Fruit fly (Drosophila melanogaster) whole organism, adult: Measurements from ENCODE around the gene CG3618.
A peak's percentile ranks its signal among the peaks of the same experiment; 100 is the strongest.

ENCODE experiments used
- CG11617 ChIP-seq: fragments of 200-800 bp; sonication (Bioruptor generic); optimal IDR thresholded peaks from 2 replicates; lab custom pipeline; 2017; ENCODE audit warnings: mild to moderate bottlenecking, missing biosample characterization, missing genetic modification reagents, missing genetic modification characterization
- CG12768 ChIP-seq: fragments of 200-800 bp; sonication (Bioruptor generic); optimal IDR thresholded peaks from 2 replicates; lab custom pipeline; 2017; ENCODE audit warnings: missing biosample characterization, missing genetic modification characterization, mild to moderate bottlenecking, moderate library complexity, missing genetic modification reagents
- CG14711 ChIP-seq: fragments of 200-800 bp; sonication (Bioruptor generic); optimal IDR thresholded peaks from 2 replicates; lab custom pipeline; 2018; ENCODE audit warnings: missing biosample characterization, mild to moderate bottlenecking, missing genetic modification characterization, moderate library complexity
- CG1620 ChIP-seq: fragments of 200-800 bp; sonication (Bioruptor generic); optimal IDR thresholded peaks from 2 replicates; lab custom pipeline; 2016; ENCODE audit warnings: missing biosample characterization, missing genetic modification characterization
- CG33017 ChIP-seq: fragments of 200-800 bp; sonication (Bioruptor generic); optimal IDR thresholded peaks from 2 replicates; lab custom pipeline; 2018; ENCODE audit warnings: missing biosample characterization, mild to moderate bottlenecking, missing genetic modification characterization, moderate library complexity
- CG5204 ChIP-seq: fragments of 200-800 bp; sonication (Bioruptor generic); optimal IDR thresholded peaks from 2 replicates; lab custom pipeline; 2016; ENCODE audit warnings: missing biosample characterization, missing genetic modification characterization
- CG7045 ChIP-seq: fragments of 200-800 bp; sonication (Bioruptor generic); optimal IDR thresholded peaks from 2 replicates; lab custom pipeline; 2017; ENCODE audit warnings: missing biosample characterization, mild to moderate bottlenecking, missing genetic modification characterization
- CG7101 ChIP-seq: fragments of 200-800 bp; sonication (Bioruptor generic); optimal IDR thresholded peaks from 2 replicates; lab custom pipeline; 2018; ENCODE audit warnings: missing biosample characterization, mild to moderate bottlenecking, missing genetic modification characterization, moderate library complexity
- Clk ChIP-seq: fragments of 200-800 bp; sonication (Bioruptor generic); optimal IDR thresholded peaks from 2 replicates; lab custom pipeline; 2017; ENCODE audit warnings: missing biosample characterization, missing genetic modification characterization
- Crg-1 ChIP-seq: fragments of 200-800 bp; sonication (Bioruptor generic); optimal IDR thresholded peaks from 2 replicates; lab custom pipeline; 2016; ENCODE audit warnings: missing biosample characterization, missing genetic modification characterization
- Hr96 ChIP-seq: fragments of 200-800 bp; sonication (Bioruptor generic); optimal IDR thresholded peaks from 2 replicates; lab custom pipeline; 2016; ENCODE audit warnings: missing biosample characterization, missing genetic modification characterization
- Mnt ChIP-seq: fragments of 200-800 bp; sonication (Bioruptor generic); optimal IDR thresholded peaks from 2 replicates; lab custom pipeline; 2016; ENCODE audit warnings: missing biosample characterization, mild to moderate bottlenecking, missing genetic modification characterization
- bab1 ChIP-seq: fragments of 200-800 bp; sonication (Bioruptor generic); optimal IDR thresholded peaks from 3 replicates; lab custom pipeline; 2019; ENCODE audit warnings: missing biosample characterization, mild to moderate bottlenecking, missing genetic modification characterization, moderate library complexity
- cic ChIP-seq: fragments of 200-800 bp; sonication (Bioruptor generic); optimal IDR thresholded peaks from 2 replicates; lab custom pipeline; 2017; ENCODE audit warnings: missing biosample characterization, mild to moderate bottlenecking, missing genetic modification characterization, moderate library complexity
- cnc ChIP-seq, 2 experiments: fragments of >200 bp; optimal IDR thresholded peaks; 2 replicates each; lab custom pipeline; 2017
- kay ChIP-seq: fragments of 200-800 bp; sonication (Bioruptor generic); peaks from one replicate; lab custom pipeline; 2016; ENCODE audit warnings: missing biosample characterization, missing genetic modification characterization, borderline replicate concordance
- ovo ChIP-seq: fragments of 200-800 bp; sonication (Bioruptor generic); optimal IDR thresholded peaks from 2 replicates; lab custom pipeline; 2016; ENCODE audit warnings: missing biosample characterization, missing genetic modification characterization
- pad ChIP-seq: fragments of 200-800 bp; sonication (Bioruptor generic); optimal IDR thresholded peaks from 3 replicates; lab custom pipeline; 2017; ENCODE audit warnings: missing biosample characterization, missing genetic modification characterization, mild to moderate bottlenecking, moderate library complexity, missing genetic modification reagents
- tj ChIP-seq: fragments of 200-800 bp; sonication (Bioruptor generic); optimal IDR thresholded peaks from 3 replicates; lab custom pipeline; 2017; ENCODE audit warnings: missing biosample characterization, mild to moderate bottlenecking, missing genetic modification characterization, moderate library complexity
- toe ChIP-seq: fragments of 200-800 bp; sonication (Bioruptor generic); optimal IDR thresholded peaks from 2 replicates; lab custom pipeline; 2016; ENCODE audit warnings: missing biosample characterization, missing genetic modification characterization

Gene CG3618

DNA sequence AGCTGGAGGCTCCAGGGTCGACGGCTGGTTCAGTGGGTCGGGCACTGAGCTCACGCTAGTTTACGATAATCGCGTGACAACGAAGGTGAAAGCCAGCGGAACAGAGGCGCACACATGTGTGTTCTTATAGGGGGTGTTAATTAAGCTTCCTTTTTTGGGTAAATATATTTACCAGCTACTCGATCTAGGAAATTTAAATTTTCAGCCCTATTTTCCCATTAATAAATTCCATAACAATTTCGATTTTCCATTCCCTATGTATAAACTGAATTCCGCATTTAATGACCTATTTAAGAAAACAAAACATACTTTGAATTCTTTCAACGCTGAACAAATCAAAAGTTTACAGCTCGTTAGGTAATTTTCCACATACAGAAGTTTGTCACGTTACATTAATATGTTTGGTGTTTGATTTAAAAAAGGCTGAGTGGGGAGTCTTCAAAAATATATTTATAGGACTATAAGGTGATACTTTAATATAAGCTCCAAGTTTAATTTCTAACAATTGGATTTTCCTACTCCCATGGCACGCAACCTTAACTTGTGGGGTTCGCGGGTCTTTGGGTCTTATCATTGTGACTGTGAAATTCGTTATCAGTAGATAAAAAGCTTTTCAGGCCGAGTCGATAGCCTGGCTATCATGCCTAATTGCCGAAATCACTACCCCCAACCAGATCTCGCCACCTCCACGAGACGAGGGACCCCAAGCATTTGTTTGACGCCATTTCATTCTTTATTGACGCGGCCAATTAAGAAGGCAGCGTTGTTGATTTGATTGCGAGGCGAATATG, 21.4 kb upstream of the CG3618 start, which contains the start of gene CG13255:
TSS of gene CG13255 (plus strand) at position 449 of the 791 bp plus-strand sequence.
- TF ChIP-seq CG7045 (GFP tag; lab: Kevin White, UChicago) (peak; percentile 63), CG11617 (GFP tag; lab: Kevin White, UChicago) (peak; percentile 86), Clk (GFP tag; lab: Kevin White, UChicago) (no peak), kay (GFP tag; lab: Kevin White, UChicago) (peak; percentile 35), CG5204 (peak; percentile 75), tj (GFP tag; lab: Kevin White, UChicago) (peak; percentile 44), CG33017 (tag; lab: Kevin White, UChicago) (peak; percentile 63), CG14711 (tag; lab: Kevin White, UChicago) (peak; percentile 20), pad (GFP tag; lab: Kevin White, UChicago) (peak; percentile 42), bab1 (GFP tag; lab: Kevin White, UChicago) (no peak), ovo (no peak), CG1620 (peak; percentile 14), Hr96 (GFP tag; lab: Kevin White, UChicago) (peak; percentile 58), CG7101 (tag; lab: Kevin White, UChicago) (peak; percentile 52), Crg-1 (GFP tag; lab: Kevin White, UChicago) (no peak), toe (GFP tag; lab: Kevin White, UChicago) (peak; percentile 56), cic (no peak), CG12768 (GFP tag; lab: Kevin White, UChicago) (peak; percentile 68), Mnt (GFP tag; lab: Kevin White, UChicago) (peak; percentile 11), cnc (optimal IDR thresholded peaks at IDR 0.05; lab: Kevin White, UChicago) (no peak)

DNA sequence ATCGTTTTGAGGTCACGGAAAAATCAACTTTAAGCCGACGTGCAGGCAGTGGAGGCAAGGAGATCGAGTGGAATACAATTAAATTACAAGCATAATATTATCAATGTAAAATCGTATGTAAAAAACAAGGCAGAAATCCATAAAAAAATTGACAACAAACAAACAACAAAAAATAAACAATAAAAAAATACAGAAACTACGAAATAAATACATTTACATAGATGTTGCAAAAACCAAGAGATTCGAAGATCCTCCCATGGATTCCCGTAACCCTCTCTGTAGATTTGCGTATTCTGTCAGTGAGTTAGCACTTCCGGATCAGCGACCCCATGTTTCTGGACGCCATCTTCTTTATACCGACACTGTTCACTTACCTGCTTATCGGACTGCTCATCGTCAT, 20.0 kb upstream of the CG3618 start, which contains the start of gene CG3288:
TSS of gene CG3288 (plus strand) at position 301 of the 400 bp plus-strand sequence.
- TF ChIP-seq CG1620 (no peak), ovo (no peak), bab1 (GFP tag; lab: Kevin White, UChicago) (no peak), CG14711 (tag; lab: Kevin White, UChicago) (no peak), Mnt (GFP tag; lab: Kevin White, UChicago) (no peak), CG11617 (GFP tag; lab: Kevin White, UChicago) (no peak), CG7045 (GFP tag; lab: Kevin White, UChicago) (no peak), toe (GFP tag; lab: Kevin White, UChicago) (no peak), Hr96 (GFP tag; lab: Kevin White, UChicago) (no peak), CG5204 (no peak), CG7101 (tag; lab: Kevin White, UChicago) (no peak), tj (GFP tag; lab: Kevin White, UChicago) (no peak), pad (GFP tag; lab: Kevin White, UChicago) (no peak), kay (GFP tag; lab: Kevin White, UChicago) (no peak), cnc (optimal IDR thresholded peaks at IDR 0.05; lab: Kevin White, UChicago) (no peak), CG12768 (GFP tag; lab: Kevin White, UChicago) (no peak), Clk (GFP tag; lab: Kevin White, UChicago) (no peak)

DNA sequence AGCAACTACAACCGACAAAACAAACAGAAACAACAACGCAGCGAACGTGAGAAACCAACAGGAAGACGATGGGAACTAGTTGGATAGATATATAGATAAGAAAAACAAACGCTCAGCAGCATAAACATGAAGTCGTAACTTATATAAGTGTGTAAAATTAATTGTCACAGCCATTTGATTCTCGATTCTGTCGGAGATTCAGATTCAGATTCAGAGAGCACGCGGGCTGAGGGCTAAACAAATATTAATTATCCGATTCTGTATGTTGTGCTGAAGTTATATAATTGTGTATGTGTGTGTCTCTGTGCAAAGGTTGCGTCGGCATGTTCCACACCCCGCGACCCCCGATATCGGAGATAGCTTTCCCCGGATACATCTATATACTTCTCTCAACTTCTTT, 18.3 kb upstream of the CG3618 start:
- TF ChIP-seq bab1 (GFP tag; lab: Kevin White, UChicago) (no peak), toe (GFP tag; lab: Kevin White, UChicago) (no peak), CG1620 (no peak), Hr96 (GFP tag; lab: Kevin White, UChicago) (no peak), CG33017 (tag; lab: Kevin White, UChicago) (no peak), cnc (optimal IDR thresholded peaks at IDR 0.05; lab: Kevin White, UChicago) (no peak)

DNA sequence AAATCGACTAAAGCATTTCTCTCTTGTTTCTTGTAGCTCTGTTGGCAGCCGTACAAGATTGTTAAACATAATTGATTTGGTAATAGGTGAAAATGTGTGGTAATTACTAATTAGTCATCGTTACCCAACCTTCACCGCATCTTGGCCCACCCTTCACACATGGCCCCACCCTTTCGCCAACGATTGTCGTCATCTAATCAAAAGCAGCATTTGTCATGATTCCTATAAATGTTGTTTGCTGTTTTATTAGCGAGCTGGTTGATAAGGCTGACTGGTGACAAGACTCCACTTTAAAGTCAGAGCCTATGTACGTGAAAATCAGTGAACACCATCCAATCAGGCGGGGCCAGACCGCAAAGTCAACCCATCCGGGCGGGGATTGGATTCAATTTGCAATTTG, 14.5 kb upstream of the CG3618 start:
- TF ChIP-seq kay (GFP tag; lab: Kevin White, UChicago): no peak
- TF ChIP-seq Mnt (GFP tag; lab: Kevin White, UChicago): no peak
- no peak for TF ChIP-seq CG7101 (tag; lab: Kevin White, UChicago)
- no peak for TF ChIP-seq CG1620
- peak; percentile 29 for TF ChIP-seq cic
- peak; percentile 17 for TF ChIP-seq CG33017 (tag; lab: Kevin White, UChicago)
- TF ChIP-seq Clk (GFP tag; lab: Kevin White, UChicago): no peak
- no peak for TF ChIP-seq CG14711 (tag; lab: Kevin White, UChicago)
- TF ChIP-seq cnc (optimal IDR thresholded peaks at IDR 0.05; lab: Kevin White, UChicago): no peak

DNA sequence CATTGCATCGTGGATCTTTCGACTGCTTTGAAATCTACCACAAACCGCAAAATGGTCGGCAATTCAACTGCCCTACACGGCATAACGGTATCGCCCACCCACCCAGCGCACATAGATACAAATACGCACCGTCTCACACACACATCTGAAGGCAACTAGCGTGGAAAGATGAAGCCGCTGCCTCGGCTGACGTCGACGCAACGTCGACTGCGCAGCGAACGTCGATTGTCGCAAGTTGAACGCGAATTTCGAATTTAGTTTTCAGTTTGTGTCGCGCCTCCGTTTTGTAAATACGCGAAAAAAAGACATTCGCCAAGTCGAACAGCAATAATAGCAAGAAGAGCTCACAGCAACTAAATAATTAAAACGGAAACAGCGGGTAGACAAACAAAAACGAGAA, 12.1 kb upstream of the CG3618 start:
- TF ChIP-seq ovo (peak; percentile 33), Crg-1 (GFP tag; lab: Kevin White, UChicago) (no peak)
